Fruit fly (Drosophila melanogaster): ENCODE results near the gene CG13887.
A peak's percentile ranks its signal among the peaks of the same experiment; 100 is the strongest.

The CG13887 gene

dm6 chr3L:817708-818107, 20.0 kb upstream of the CG13887 start:
- TF ChIP-seq CG6254 (GFP tag; optimal IDR thresholded peaks at IDR 0.05) (no peak), Bteb2 (GFP tag; optimal IDR thresholded peaks at IDR 0.05) (no peak), hth (optimal IDR thresholded peaks at IDR 0.05) (no peak), CG7839 (tag; optimal IDR thresholded peaks at IDR 0.05) (no peak), disco-r (GFP tag; optimal IDR thresholded peaks at IDR 0.05) (no peak), CG2889 (GFP tag; IDR thresholded peaks at IDR 0.05) (no peak), NFAT (GFP tag; IDR thresholded peaks at IDR 0.05) (no peak), CG11504 (tag; optimal IDR thresholded peaks at IDR 0.05) (peak; percentile 24), hb (GFP tag; IDR thresholded peaks at IDR 0.05; ENCODE audit: partially characterized antibody) (no peak), CG10654 (GFP tag; optimal IDR thresholded peaks at IDR 0.05) (no peak), corto (GFP tag; optimal IDR thresholded peaks at IDR 0.05) (no peak), p53 (GFP tag; optimal IDR thresholded peaks at IDR 0.05) (no peak), row (GFP tag; IDR thresholded peaks at IDR 0.05) (peak; percentile 15; the same call in 1 of the 3 replicates), CG13775 (GFP tag; optimal IDR thresholded peaks at IDR 0.05) (no peak), CrebB (tag; optimal IDR thresholded peaks at IDR 0.05) (no peak), Ets65A (GFP tag) (peak; percentile 11), Xrp1 (GFP tag; IDR thresholded peaks at IDR 0.05) (peak; percentile 29; the same call in 1 of the 2 replicates), CG10979 (tag; optimal IDR thresholded peaks at IDR 0.05) (no peak), D (optimal IDR thresholded peaks at IDR 0.05) (no peak), D (GFP tag; optimal IDR thresholded peaks at IDR 0.05) (no peak), Atf6 (GFP tag; IDR thresholded peaks at IDR 0.05) (no peak), hbn (GFP tag; IDR thresholded peaks at IDR 0.05; ENCODE audit: partially characterized antibody) (no peak), zfh2 (GFP tag; optimal IDR thresholded peaks at IDR 0.05) (no peak), Sin3A (optimal IDR thresholded peaks at IDR 0.05) (no peak), CG12299 (tag; optimal IDR thresholded peaks at IDR 0.05) (no peak), CG15011 (GFP tag; optimal IDR thresholded peaks at IDR 0.05) (no peak), tll (GFP tag; optimal IDR thresholded peaks at IDR 0.05) (no peak), dmrt99B (tag; optimal IDR thresholded peaks at IDR 0.05) (peak; percentile 12), fd3F (GFP tag; optimal IDR thresholded peaks at IDR 0.05) (no peak), CG4282 (GFP tag; optimal IDR thresholded peaks at IDR 0.05) (no peak), cg (GFP tag; optimal IDR thresholded peaks at IDR 0.05) (no peak), Side (GFP tag; optimal IDR thresholded peaks at IDR 0.05) (no peak), CG2678 (tag; optimal IDR thresholded peaks at IDR 0.05) (peak; percentile 21), Oaz (GFP tag; IDR thresholded peaks at IDR 0.05) (peak; percentile 22; the same call in 1 of the 2 replicates), CG17359 (tag; optimal IDR thresholded peaks at IDR 0.05) (no peak), Bdp1 (GFP tag; optimal IDR thresholded peaks at IDR 0.05) (no peak), Hmr (GFP tag; optimal IDR thresholded peaks at IDR 0.05) (no peak), CG12391 (tag; optimal IDR thresholded peaks at IDR 0.05) (no peak), ftz-f1 (GFP tag; optimal IDR thresholded peaks at IDR 0.05) (no peak), CG10543 (GFP tag; optimal IDR thresholded peaks at IDR 0.05) (no peak), unpg (GFP tag; optimal IDR thresholded peaks at IDR 0.05) (peak; percentile 30), CG6689 (GFP tag; IDR thresholded peaks at IDR 0.05) (no peak), CG30020 (tag; optimal IDR thresholded peaks at IDR 0.05) (no peak), CG7271 (tag; optimal IDR thresholded peaks at IDR 0.05) (no peak), kni (GFP tag; optimal IDR thresholded peaks at IDR 0.05) (no peak), CG6654 (GFP tag; optimal IDR thresholded peaks at IDR 0.05) (no peak), CG2129 (GFP tag; IDR thresholded peaks at IDR 0.05; ENCODE audit: partially characterized antibody) (no peak), CG9817 (tag; optimal IDR thresholded peaks at IDR 0.05) (no peak), CG4854 (GFP tag; optimal IDR thresholded peaks at IDR 0.05) (no peak), CG14667 (GFP tag; IDR thresholded peaks at IDR 0.05) (no peak), C15 (GFP tag; IDR thresholded peaks at IDR 0.05) (no peak), Hr3 (GFP tag; optimal IDR thresholded peaks at IDR 0.05) (no peak)
